Fruit fly (Drosophila melanogaster) whole organism, embryonic: ENCODE data around the gene CAH9.

Experiments
- Asciz ChIP-seq: fragments of 200-800 bp; sonication (Bioruptor generic); optimal IDR thresholded peaks from 2 replicates; lab custom pipeline; 2017; ENCODE audit warnings: missing biosample characterization, mild to moderate bottlenecking, missing genetic modification characterization, missing genetic modification reagents
- CG11504 ChIP-seq: fragments of 200-800 bp; sonication (Bioruptor generic); optimal IDR thresholded peaks from 3 replicates; lab custom pipeline; 2019; ENCODE audit warnings: missing biosample characterization, mild to moderate bottlenecking, missing genetic modification characterization, moderate library complexity
- CG13424 ChIP-seq: fragments of 200-800 bp; sonication (Bioruptor generic); optimal IDR thresholded peaks from 2 replicates; lab custom pipeline; 2019; ENCODE audit warnings: missing biosample characterization, mild to moderate bottlenecking, missing genetic modification characterization, moderate library complexity
- CG13894 ChIP-seq: fragments of 200-800 bp; sonication (Bioruptor generic); optimal IDR thresholded peaks from 3 replicates; lab custom pipeline; 2018; ENCODE audit warnings: missing biosample characterization, mild to moderate bottlenecking, missing genetic modification characterization, moderate library complexity
- CG14965 ChIP-seq: fragments of 200-800 bp; sonication (Bioruptor generic); optimal IDR thresholded peaks from 2 replicates; lab custom pipeline; 2016; ENCODE audit warnings: missing biosample characterization, missing genetic modification characterization, borderline replicate concordance
- CG16779 ChIP-seq: fragments of 200-800 bp; sonication (Bioruptor generic); IDR thresholded peaks from 2 replicates; pipeline ENCODE4 v1.3.6; 2022; ENCODE audit warnings: missing biosample characterization, missing genetic modification characterization
- CG16815 ChIP-seq: fragments of 200-800 bp; sonication (Bioruptor generic); optimal IDR thresholded peaks from 3 replicates; lab custom pipeline; 2017; ENCODE audit warnings: missing biosample characterization, mild to moderate bottlenecking, missing genetic modification characterization
- CG17359 ChIP-seq: fragments of 200-800 bp; sonication (Bioruptor generic); optimal IDR thresholded peaks from 3 replicates; lab custom pipeline; 2018; ENCODE audit warnings: missing biosample characterization, mild to moderate bottlenecking, missing genetic modification characterization, moderate library complexity
- CG18262 ChIP-seq: fragments of 200-800 bp; optimal IDR thresholded peaks from 3 replicates; lab custom pipeline; 2019; ENCODE audit warnings: missing biosample characterization, mild to moderate bottlenecking, missing genetic modification characterization, moderate library complexity
- CG2678 ChIP-seq: fragments of 200-800 bp; sonication (Bioruptor generic); optimal IDR thresholded peaks from 3 replicates; lab custom pipeline; 2019; ENCODE audit warnings: missing biosample characterization, mild to moderate bottlenecking, missing genetic modification characterization, moderate library complexity
- CG34376 ChIP-seq: fragments of 200-800 bp; sonication (Bioruptor generic); optimal IDR thresholded peaks from 2 replicates; lab custom pipeline; 2018; ENCODE audit warnings: missing biosample characterization, mild to moderate bottlenecking, missing genetic modification characterization
- CG4328 ChIP-seq: fragments of 200-800 bp; sonication (Bioruptor generic); optimal IDR thresholded peaks from 3 replicates; lab custom pipeline; 2017; ENCODE audit warnings: missing biosample characterization, missing genetic modification reagents, missing genetic modification characterization
- CG6689 ChIP-seq: fragments of 200-800 bp; sonication (Bioruptor generic); IDR thresholded peaks from 2 replicates; pipeline ENCODE4 v1.3.6; 2022; ENCODE audit warnings: missing biosample characterization, missing genetic modification characterization
- CG6813 ChIP-seq: fragments of 200-800 bp; sonication (Bioruptor generic); optimal IDR thresholded peaks from 2 replicates; lab custom pipeline; 2017; ENCODE audit warnings: missing biosample characterization, missing genetic modification characterization, mild to moderate bottlenecking, moderate library complexity, missing genetic modification reagents
- CG7745 ChIP-seq: fragments of 200-800 bp; sonication (Bioruptor generic); optimal IDR thresholded peaks from 2 replicates; lab custom pipeline; 2018; ENCODE audit warnings: missing biosample characterization, mild to moderate bottlenecking, missing genetic modification characterization, moderate library complexity
- CoRest ChIP-seq: fragments of 200-800 bp; sonication (Bioruptor generic); optimal IDR thresholded peaks from 3 replicates; lab custom pipeline; 2018; ENCODE audit warnings: missing biosample characterization, mild to moderate bottlenecking, missing genetic modification characterization, moderate library complexity
- Dfd ChIP-seq, 2 experiments: fragments of >200 bp; optimal IDR thresholded peaks; 2 replicates each; lab custom pipeline; 2017; ENCODE audit warnings: missing biosample characterization in 2 of 2, missing genetic modification characterization in 2 of 2
- HHEX ChIP-seq: fragments of 200-800 bp; sonication (Bioruptor generic); optimal IDR thresholded peaks from 3 replicates; lab custom pipeline; 2017; ENCODE audit warnings: missing biosample characterization, mild to moderate bottlenecking, missing genetic modification characterization, missing genetic modification reagents
- Hey ChIP-seq: fragments of 200-800 bp; sonication (Bioruptor generic); optimal IDR thresholded peaks from 3 replicates; lab custom pipeline; 2018; ENCODE audit warnings: missing biosample characterization, mild to moderate bottlenecking, missing genetic modification characterization
- Hmr ChIP-seq: fragments of 200-800 bp; sonication (Bioruptor generic); optimal IDR thresholded peaks from 3 replicates; lab custom pipeline; 2017; ENCODE audit warnings: mild to moderate bottlenecking, missing biosample characterization, missing genetic modification reagents, missing genetic modification characterization
- Hr39 ChIP-seq: fragments of >200 bp; optimal IDR thresholded peaks from 2 replicates; lab custom pipeline; 2017
- NK7.1 ChIP-seq: fragments of 200-800 bp; sonication (Bioruptor generic); optimal IDR thresholded peaks from 3 replicates; lab custom pipeline; 2016; ENCODE audit warnings: missing biosample characterization, missing genetic modification characterization
- NfI ChIP-seq: fragments of 200-800 bp; sonication (Bioruptor generic); optimal IDR thresholded peaks from 3 replicates; lab custom pipeline; 2018; ENCODE audit warnings: missing biosample characterization, mild to moderate bottlenecking, missing genetic modification characterization, moderate library complexity
- Oli ChIP-seq: fragments of 200-800 bp; sonication (Bioruptor generic); optimal IDR thresholded peaks from 2 replicates; lab custom pipeline; 2018; ENCODE audit warnings: missing biosample characterization, mild to moderate bottlenecking, missing genetic modification characterization, moderate library complexity
- Poxn ChIP-seq: fragments of 200-800 bp; sonication (Bioruptor generic); IDR thresholded peaks from 2 replicates; pipeline ENCODE4 v1.3.6; 2022; ENCODE audit warnings: missing biosample characterization, missing genetic modification characterization
- Rx ChIP-seq: fragments of 200-800 bp; sonication (Bioruptor generic); IDR thresholded peaks from 2 replicates; pipeline ENCODE4 v1.3.6; 2022; ENCODE audit warnings: missing biosample characterization, missing genetic modification characterization
- Sox102F ChIP-seq: fragments of 200-800 bp; sonication (Bioruptor generic); optimal IDR thresholded peaks from 2 replicates; lab custom pipeline; 2018; ENCODE audit warnings: missing biosample characterization, mild to moderate bottlenecking, missing genetic modification characterization, moderate library complexity
- Xbp1 ChIP-seq: fragments of 200-800 bp; sonication (Bioruptor generic); optimal IDR thresholded peaks from 3 replicates; lab custom pipeline; 2016; ENCODE audit warnings: missing biosample characterization, mild to moderate bottlenecking, missing genetic modification characterization
- ac ChIP-seq: fragments of 200-800 bp; sonication (Bioruptor generic); optimal IDR thresholded peaks from 3 replicates; lab custom pipeline; 2017; ENCODE audit warnings: missing biosample characterization, mild to moderate bottlenecking, missing genetic modification characterization
- ara ChIP-seq: fragments of 200-800 bp; sonication (Bioruptor generic); IDR thresholded peaks from 2 replicates; pipeline ENCODE4 v1.3.6; 2022; ENCODE audit warnings: missing biosample characterization, missing genetic modification characterization
- ase ChIP-seq: fragments of 200-800 bp; sonication (Bioruptor generic); IDR thresholded peaks from 3 replicates; pipeline ENCODE4 v1.3.6; 2022; ENCODE audit warnings: missing biosample characterization, missing genetic modification characterization
- az2 ChIP-seq: fragments of 200-800 bp; sonication (Bioruptor generic); optimal IDR thresholded peaks from 3 replicates; lab custom pipeline; 2016; ENCODE audit warnings: missing biosample characterization, missing genetic modification characterization
- bsh ChIP-seq, 2 experiments: fragments of 200-800 bp; sonication (Bioruptor generic); optimal IDR thresholded peaks; 2 replicates each; lab custom pipeline; 2017 to 2018; ENCODE audit warnings: mild to moderate bottlenecking in 2 of 2, missing biosample characterization in 2 of 2, missing genetic modification characterization in 2 of 2, moderate library complexity in 1 of 2
- chif ChIP-seq, 2 experiments: fragments of 200-800 bp; sonication (Bioruptor generic); optimal IDR thresholded peaks; 3 replicates each; lab custom pipeline; 2016; ENCODE audit warnings: missing biosample characterization in 2 of 2, missing genetic modification characterization in 2 of 2
- crol ChIP-seq: fragments of 200-800 bp; sonication (Bioruptor generic); IDR thresholded peaks from 2 replicates; pipeline ENCODE4 v1.3.6; 2022; ENCODE audit warnings: missing biosample characterization, missing genetic modification characterization
- cwo ChIP-seq: fragments of 200-800 bp; sonication (Bioruptor generic); optimal IDR thresholded peaks from 3 replicates; lab custom pipeline; 2017; ENCODE audit warnings: missing biosample characterization, missing genetic modification characterization, mild to moderate bottlenecking, moderate library complexity, missing genetic modification reagents
- fd64A ChIP-seq: fragments of 200-800 bp; sonication (Bioruptor generic); optimal IDR thresholded peaks from 3 replicates; lab custom pipeline; 2018; ENCODE audit warnings: missing biosample characterization, mild to moderate bottlenecking, missing genetic modification characterization
- grau ChIP-seq: fragments of 200-800 bp; optimal IDR thresholded peaks from 3 replicates; lab custom pipeline; 2019; ENCODE audit warnings: missing biosample characterization, mild to moderate bottlenecking, missing genetic modification characterization, moderate library complexity
- grn ChIP-seq: fragments of 200-800 bp; sonication (Bioruptor generic); optimal IDR thresholded peaks from 3 replicates; lab custom pipeline; 2017; ENCODE audit warnings: missing biosample characterization, missing genetic modification characterization
- gt ChIP-seq: fragments of 200-800 bp; sonication (Bioruptor generic); IDR thresholded peaks from 2 replicates; pipeline ENCODE4 v1.3.6; 2022; ENCODE audit warnings: missing biosample characterization, missing genetic modification characterization
- klu ChIP-seq: fragments of 200-800 bp; sonication (Bioruptor generic); IDR thresholded peaks from 2 replicates; pipeline ENCODE4 v1.3.6; 2022; ENCODE audit warnings: missing biosample characterization, missing genetic modification characterization
- lola ChIP-seq, 3 experiments: fragments of >200 bp in 2 of 3; fragments of 200-800 bp in 1 of 3; sonication (Bioruptor generic) in 1 of 3; optimal IDR thresholded peaks; 2 replicates each; lab custom pipeline; 2017 to 2019; ENCODE audit warnings: missing biosample characterization in 3 of 3, missing genetic modification characterization in 3 of 3, mild to moderate bottlenecking in 1 of 3, moderate library complexity in 1 of 3
- mirr ChIP-seq: fragments of 200-800 bp; sonication (Bioruptor generic); optimal IDR thresholded peaks from 3 replicates; lab custom pipeline; 2018; ENCODE audit warnings: missing biosample characterization, mild to moderate bottlenecking, missing genetic modification characterization
- nerfin-1 ChIP-seq: fragments of 200-800 bp; sonication (Bioruptor generic); optimal IDR thresholded peaks from 3 replicates; lab custom pipeline; 2019; ENCODE audit warnings: missing biosample characterization, mild to moderate bottlenecking, missing genetic modification characterization, moderate library complexity
- onecut ChIP-seq: fragments of 200-800 bp; sonication (Bioruptor generic); IDR thresholded peaks from 2 replicates; pipeline ENCODE4 v1.3.6; 2022; ENCODE audit warnings: missing biosample characterization, missing genetic modification characterization
- pb ChIP-seq: fragments of 200-800 bp; sonication (Bioruptor generic); optimal IDR thresholded peaks from 3 replicates; lab custom pipeline; 2016; ENCODE audit warnings: missing biosample characterization, missing genetic modification characterization
- trem ChIP-seq: fragments of 200-800 bp; optimal IDR thresholded peaks from 3 replicates; lab custom pipeline; 2019; ENCODE audit warnings: missing biosample characterization, mild to moderate bottlenecking, missing genetic modification characterization, moderate library complexity
- zfh1 ChIP-seq: fragments of 200-800 bp; sonication (Bioruptor generic); IDR thresholded peaks from 3 replicates; pipeline ENCODE4 v1.3.6; 2022; ENCODE audit warnings: missing biosample characterization, missing genetic modification characterization

CAH9 gene

DNA sequence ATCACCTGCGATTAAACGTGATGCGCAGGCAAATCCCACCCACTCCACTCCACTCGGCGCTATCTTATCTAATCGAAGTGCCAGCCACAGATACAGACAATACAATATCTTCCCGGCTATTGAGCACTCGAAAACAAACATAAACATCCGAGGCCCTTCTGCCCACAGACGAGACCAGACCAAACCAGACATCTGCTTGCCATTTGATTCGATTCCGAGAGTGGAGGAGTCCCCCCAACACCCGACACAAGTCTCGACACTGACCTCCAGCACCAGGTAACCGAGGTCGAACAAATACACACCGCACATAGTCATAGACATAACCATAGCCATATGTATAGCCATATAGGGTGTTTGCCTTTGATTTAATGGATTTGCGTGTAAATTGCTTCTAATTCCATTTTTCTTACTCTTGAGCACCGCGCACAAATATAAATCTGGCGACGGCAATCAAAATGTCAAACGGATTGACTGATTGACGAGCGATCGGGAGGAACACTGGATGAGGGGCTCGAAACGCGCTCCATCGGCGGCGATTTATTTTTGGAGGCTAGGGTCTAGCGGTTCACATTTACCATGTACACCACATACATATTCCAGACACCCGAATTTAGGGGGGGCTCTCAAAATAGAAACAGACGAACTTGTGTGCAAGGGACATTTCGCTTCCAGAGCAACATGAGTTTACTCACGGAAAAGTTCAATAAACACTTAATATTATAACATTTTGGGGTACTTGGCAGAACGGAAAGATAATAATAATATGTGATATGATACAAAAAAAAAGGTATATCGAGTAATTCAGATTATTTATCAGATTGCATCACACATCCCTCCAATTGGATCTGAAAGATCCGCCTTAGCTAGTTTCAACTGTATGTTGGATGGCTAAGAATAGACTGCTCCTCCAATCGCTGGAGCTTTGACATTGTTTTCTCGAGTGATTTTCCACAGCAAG is 43.1 kb upstream of the CAH9 start (continued):
- TF ChIP-seq mirr (peak; percentile 90), CG6813 (GFP tag; lab: Kevin White, UChicago) (peak; percentile 40), bsh (GFP tag; optimal IDR thresholded peaks at IDR 0.05; lab: Kevin White, UChicago) (peak in 1 of 2 experiments; percentile 46), CG18262 (tag; lab: Kevin White, UChicago) (peak; percentile 7), onecut (GFP tag; lab: Robert Waterston, UW) (no peak), CG6689 (GFP tag; lab: Robert Waterston, UW) (no peak), Hey (tag; lab: Kevin White, UChicago) (peak; percentile 38), CG2678 (tag; lab: Kevin White, UChicago) (peak; percentile 47), Asciz (no peak), klu (GFP tag; lab: Robert Waterston, UW) (no peak), CG16779 (GFP tag; lab: Robert Waterston, UW) (no peak), grau (peak; percentile 92), CG11504 (peak; percentile 10), pb (GFP tag; lab: Kevin White, UChicago) (no peak), CG14965 (GFP tag; lab: Kevin White, UChicago) (no peak), NfI (GFP tag; lab: Kevin White, UChicago) (no peak), CG4328 (GFP tag; lab: Kevin White, UChicago) (no peak), ac (GFP tag; lab: Kevin White, UChicago) (no peak), fd64A (GFP tag; lab: Kevin White, UChicago) (peak; percentile 31), CG16815 (GFP tag; lab: Kevin White, UChicago) (no peak), Hr39 (lab: Kevin White, UChicago) (no peak), CG13894 (peak; percentile 32), HHEX (GFP tag; lab: Kevin White, UChicago) (peak; percentile 3), grn (GFP tag; lab: Kevin White, UChicago) (peak; percentile 83), CG13424 (tag; lab: Kevin White, UChicago) (peak; percentile 11), CG34376 (GFP tag; lab: Kevin White, UChicago) (peak; percentile 38), CG7745 (tag; lab: Kevin White, UChicago) (peak; percentile 28), Dfd (GFP tag; optimal IDR thresholded peaks at IDR 0.05; lab: Kevin White, UChicago) (no peak), Poxn (GFP tag; lab: Robert Waterston, UW) (no peak), Rx (no peak), ara (GFP tag; lab: Robert Waterston, UW) (no peak), Oli (tag; lab: Kevin White, UChicago) (peak; percentile 24), chif (GFP tag; optimal IDR thresholded peaks at IDR 0.05; lab: Kevin White, UChicago) (no peak), nerfin-1 (tag; lab: Kevin White, UChicago) (no peak), zfh1 (no peak), CoRest (tag; lab: Kevin White, UChicago) (peak; percentile 28), gt (GFP tag; lab: Robert Waterston, UW) (no peak), Hmr (no peak), Sox102F (peak; percentile 28), NK7.1 (no peak), ase (GFP tag; lab: Robert Waterston, UW) (no peak), lola (GFP tag; optimal IDR thresholded peaks at IDR 0.05; lab: Kevin White, UChicago) (peak in 1 of 3 experiments; percentile 0), crol (no peak), Xbp1 (GFP tag; lab: Kevin White, UChicago) (peak; percentile 27), cwo (GFP tag; lab: Kevin White, UChicago) (peak; percentile 57), trem (tag; lab: Kevin White, UChicago) (no peak), CG17359 (peak; percentile 16), az2 (GFP tag; lab: Kevin White, UChicago) (peak; percentile 12)
